Worm (Caenorhabditis elegans) whole organism, young adult: ENCODE results near the gene M163.5.

Source experiments
- F22D6.2 ChIP-seq: sonication (generic microtip); optimal IDR thresholded peaks from 2 replicates; lab custom pipeline; 2016; ENCODE audit warnings: mild to moderate bottlenecking, missing genetic modification characterization, missing compliant biosample characterization
- F33H1.4 ChIP-seq: fragments of 200-800 bp; sonication (Bioruptor generic); IDR thresholded peaks from 2 replicates; pipeline ENCODE4 v1.3.6; 2022; ENCODE audit warnings: missing genetic modification reagents, missing genetic modification characterization, missing compliant biosample characterization
- F52B5.7 ChIP-seq: sonication (generic microtip); optimal IDR thresholded peaks from 2 replicates; lab custom pipeline; 2016; ENCODE audit warnings: mild to moderate bottlenecking, missing genetic modification characterization, missing compliant biosample characterization
- K11D2.4 ChIP-seq: fragments of 200-800 bp; sonication (Bioruptor generic); IDR thresholded peaks from 2 replicates; pipeline ENCODE4 v1.3.6; 2022; ENCODE audit warnings: missing genetic modification reagents, missing genetic modification characterization, missing compliant biosample characterization
- T07F8.4 ChIP-seq: sonication (generic microtip); optimal IDR thresholded peaks from 2 replicates; lab custom pipeline; 2016; ENCODE audit warnings: mild to moderate bottlenecking, missing genetic modification characterization, moderate library complexity, missing compliant biosample characterization
- Y56A3A.18 ChIP-seq: fragments of 200-800 bp; sonication (Bioruptor generic); IDR thresholded peaks from 2 replicates; pipeline ENCODE4 v1.3.6; 2022; ENCODE audit warnings: missing genetic modification reagents, missing genetic modification characterization, missing compliant biosample characterization
- Y67H2A.10 ChIP-seq: fragments of 200-800 bp; sonication (Bioruptor generic); conservative IDR thresholded peaks from 2 replicates; pipeline ENCODE4 v1.3.6; 2022; ENCODE audit warnings: missing genetic modification reagents, missing genetic modification characterization, missing compliant biosample characterization
- ZK185.1 ChIP-seq: sonication (generic microtip); optimal IDR thresholded peaks from 2 replicates; lab custom pipeline; 2016; ENCODE audit warnings: mild to moderate bottlenecking, missing genetic modification characterization, missing compliant biosample characterization; ENCODE audit not compliant: poor library complexity, severe bottlenecking
- aptf-3 ChIP-seq: fragments of 200-800 bp; sonication (Bioruptor generic); IDR thresholded peaks from 2 replicates; pipeline ENCODE4 v1.3.6; 2022; ENCODE audit warnings: missing genetic modification characterization, missing compliant biosample characterization
- atf-7 ChIP-seq: sonication (generic microtip); optimal IDR thresholded peaks from 2 replicates; lab custom pipeline; 2017; ENCODE audit warnings: mild to moderate bottlenecking, missing genetic modification characterization, missing compliant biosample characterization
- bed-1 ChIP-seq: fragments of 200-800 bp; sonication (Bioruptor generic); IDR thresholded peaks from 2 replicates; pipeline ENCODE4 v1.3.6; 2022; ENCODE audit warnings: missing genetic modification reagents, missing genetic modification characterization, missing compliant biosample characterization
- cebp-1 ChIP-seq, 2 experiments: fragments of 200-800 bp in 1 of 2; sonication (Bioruptor generic) in 1 of 2; sonication (generic microtip) in 1 of 2; IDR thresholded peaks in 1 of 2; optimal IDR thresholded peaks in 1 of 2; 2 replicates each; pipeline versions ENCODE4 v1.3.6 to Lab custom; 2017 to 2022; ENCODE audit warnings: missing compliant biosample characterization in 2 of 2, missing genetic modification characterization in 2 of 2, mild to moderate bottlenecking in 1 of 2, missing genetic modification reagents in 1 of 2, moderate library complexity in 1 of 2
- ceh-27 ChIP-seq: fragments of 200-800 bp; sonication (Bioruptor generic); optimal IDR thresholded peaks from 2 replicates; lab custom pipeline; 2018; ENCODE audit warnings: mild to moderate bottlenecking, missing genetic modification characterization, moderate library complexity, missing compliant biosample characterization
- ceh-40 ChIP-seq: fragments of 200-800 bp; sonication (Bioruptor generic); IDR thresholded peaks from 2 replicates; pipeline ENCODE4 v1.3.6; 2022; ENCODE audit warnings: missing genetic modification characterization, missing compliant biosample characterization
- die-1 ChIP-seq: sonication (generic microtip); optimal IDR thresholded peaks from 2 replicates; lab custom pipeline; 2016; ENCODE audit warnings: missing genotype, mild to moderate bottlenecking, missing genetic modification characterization, missing compliant biosample characterization
- egl-18 ChIP-seq: fragments of 200-800 bp; sonication (Bioruptor generic); IDR thresholded peaks from 2 replicates; pipeline ENCODE4 v1.3.6; 2022; ENCODE audit warnings: missing genetic modification reagents, missing genetic modification characterization, missing compliant biosample characterization
- egrh-3 ChIP-seq: fragments of 200-800 bp; sonication (Bioruptor generic); IDR thresholded peaks from 2 replicates; pipeline ENCODE4 v1.3.6; 2022; ENCODE audit warnings: missing genetic modification reagents, missing genetic modification characterization, missing compliant biosample characterization
- fkh-3 ChIP-seq: sonication (generic microtip); optimal IDR thresholded peaks from 2 replicates; lab custom pipeline; 2016; ENCODE audit warnings: mild to moderate bottlenecking, missing genetic modification characterization, missing compliant biosample characterization
- him-1 ChIP-seq: sonication (generic microtip); optimal IDR thresholded peaks from 2 replicates; lab custom pipeline; 2016; ENCODE audit warnings: missing genotype, missing genetic modification reagents, missing genetic modification characterization, missing compliant biosample characterization
- hrde-1 ChIP-seq: sonication (generic microtip); optimal IDR thresholded peaks from 2 replicates; lab custom pipeline; 2016; ENCODE audit warnings: missing genetic modification characterization, mild to moderate bottlenecking, missing compliant biosample characterization, moderate library complexity, missing genotype, missing genetic modification reagents, borderline replicate concordance
- let-526 ChIP-seq: fragments of 200-800 bp; sonication (Bioruptor generic); IDR thresholded peaks from 2 replicates; pipeline ENCODE4 v1.3.6; 2022; ENCODE audit warnings: missing genetic modification reagents, missing genetic modification characterization, missing compliant biosample characterization
- let-607 ChIP-seq, 2 experiments: fragments of 200-800 bp in 1 of 2; sonication (Bioruptor generic) in 1 of 2; sonication (generic microtip) in 1 of 2; optimal IDR thresholded peaks; 2 replicates each; lab custom pipeline; 2016 to 2018; ENCODE audit warnings: mild to moderate bottlenecking in 2 of 2, missing compliant biosample characterization in 2 of 2, missing genetic modification characterization in 2 of 2, moderate library complexity in 2 of 2, missing genotype in 1 of 2
- lin-26 ChIP-seq: fragments of 200-800 bp; sonication (Bioruptor generic); IDR thresholded peaks from 2 replicates; pipeline ENCODE4 v1.3.6; 2022; ENCODE audit warnings: missing genetic modification reagents, missing genetic modification characterization, missing compliant biosample characterization
- lir-1 ChIP-seq: fragments of 200-800 bp; sonication (Bioruptor generic); conservative IDR thresholded peaks from 2 replicates; pipeline ENCODE4 v1.3.6; 2022; ENCODE audit warnings: missing genetic modification reagents, missing genetic modification characterization, missing compliant biosample characterization
- madf-8 ChIP-seq: fragments of 200-800 bp; sonication (Bioruptor generic); conservative IDR thresholded peaks from 2 replicates; pipeline ENCODE4 v1.3.6; 2022; ENCODE audit warnings: missing genetic modification reagents, missing genetic modification characterization, missing compliant biosample characterization
- nfya-1 ChIP-seq: sonication (generic microtip); optimal IDR thresholded peaks from 2 replicates; lab custom pipeline; 2017; ENCODE audit warnings: antibody characterized with exemption, missing compliant biosample characterization, missing genetic modification characterization, borderline replicate concordance; ENCODE audit not compliant: insufficient read depth
- nhr-179 ChIP-seq: sonication (generic microtip); optimal IDR thresholded peaks from 2 replicates; lab custom pipeline; 2016; ENCODE audit warnings: mild to moderate bottlenecking, missing genetic modification characterization, missing compliant biosample characterization
- pbrm-1 ChIP-seq: fragments of 200-800 bp; sonication (Bioruptor generic); IDR thresholded peaks from 2 replicates; pipeline ENCODE4 v1.3.6; 2022; ENCODE audit warnings: missing genetic modification reagents, missing genetic modification characterization, missing compliant biosample characterization
- snpc-1.3 ChIP-seq: sonication (generic microtip); optimal IDR thresholded peaks from 2 replicates; lab custom pipeline; 2017; ENCODE audit warnings: missing genetic modification characterization, mild to moderate bottlenecking, missing compliant biosample characterization, antibody characterized with exemption, moderate library complexity, missing genotype, missing genetic modification reagents; ENCODE audit not compliant: insufficient read depth
- sptf-2 ChIP-seq: fragments of 200-800 bp; sonication (Bioruptor generic); optimal IDR thresholded peaks from 2 replicates; lab custom pipeline; 2018; ENCODE audit warnings: mild to moderate bottlenecking, missing genetic modification characterization, missing compliant biosample characterization
- xnd-1 ChIP-seq: sonication (generic microtip); optimal IDR thresholded peaks from 2 replicates; lab custom pipeline; 2016; ENCODE audit warnings: missing genotype, missing genetic modification reagents, missing genetic modification characterization, missing compliant biosample characterization
- zim-3 ChIP-seq: sonication (generic microtip); optimal IDR thresholded peaks from 2 replicates; lab custom pipeline; 2017; ENCODE audit warnings: mild to moderate bottlenecking, missing genetic modification characterization, moderate library complexity, missing compliant biosample characterization
- ztf-22 ChIP-seq: fragments of 200-800 bp; sonication (Bioruptor generic); optimal IDR thresholded peaks from 2 replicates; lab custom pipeline; 2018; ENCODE audit warnings: mild to moderate bottlenecking, missing genetic modification characterization, moderate library complexity, missing compliant biosample characterization

M163.5 gene

DNA sequence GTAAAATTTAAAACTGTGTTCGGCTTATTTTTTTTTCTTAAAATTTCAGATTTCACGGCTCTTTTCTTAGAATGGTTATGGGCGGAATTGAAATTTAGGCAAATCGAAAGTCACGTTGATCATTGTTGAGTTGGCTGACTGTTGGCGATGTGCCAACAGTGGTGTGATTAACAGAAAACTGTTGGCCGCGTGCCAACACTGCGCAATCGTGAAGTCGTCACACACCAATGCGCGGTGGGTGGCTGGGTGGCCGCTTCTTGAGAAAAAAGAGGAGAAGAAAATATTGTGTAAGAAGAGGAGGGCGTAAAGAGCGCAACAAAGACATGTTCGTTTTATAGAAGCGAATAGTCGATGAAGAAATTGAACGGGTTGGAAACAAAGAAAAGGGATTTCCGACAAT, 17.3 kb downstream of the M163.5 start (continued):
- TF ChIP-seq sptf-2 (GFP tag; lab: Kevin White, UChicago), result no peak

DNA sequence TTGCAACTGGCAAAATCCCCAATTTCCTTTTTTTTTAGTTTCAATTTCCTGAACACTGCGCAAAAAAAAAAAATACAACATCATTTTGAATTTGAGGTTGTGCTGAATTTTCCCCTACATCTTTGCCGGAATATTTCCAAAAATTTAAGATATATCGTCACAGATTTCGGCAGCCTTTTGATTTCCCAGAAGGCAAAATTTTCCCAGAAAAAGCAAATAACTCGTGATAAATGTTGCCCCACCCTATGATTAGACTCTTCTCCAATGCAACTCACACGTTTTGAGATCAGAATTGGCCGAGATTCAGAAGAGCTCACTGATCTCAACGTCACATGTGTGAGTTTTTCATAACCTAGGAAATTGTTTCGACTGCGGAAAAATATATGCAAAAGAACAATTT, 18.6 kb downstream of the M163.5 start:
- TF ChIP-seq xnd-1 (tag; lab: Kevin White, UChicago), result no peak
- TF ChIP-seq Y56A3A.18 (GFP tag; lab: Robert Waterston, UW), result no peak
- no peak for TF ChIP-seq die-1 (tag; lab: Kevin White, UChicago)
- no peak for TF ChIP-seq egrh-3 (GFP tag; lab: Robert Waterston, UW)
- TF ChIP-seq him-1 (tag; lab: Kevin White, UChicago), result no peak
- no peak for TF ChIP-seq nfya-1
- TF ChIP-seq F22D6.2 (tag; lab: Kevin White, UChicago), result no peak
- no peak for TF ChIP-seq ceh-27
- no peak for TF ChIP-seq hrde-1 (tag; lab: Kevin White, UChicago)
- TF ChIP-seq madf-8, result no peak
- no peak for TF ChIP-seq aptf-3 (GFP tag; lab: Robert Waterston, UW)
- no peak for TF ChIP-seq lin-26
- no peak for TF ChIP-seq F52B5.7 (tag; lab: Kevin White, UChicago)
- no peak for TF ChIP-seq bed-1 (GFP tag; lab: Robert Waterston, UW)
- TF ChIP-seq K11D2.4 (GFP tag; lab: Robert Waterston, UW), result no peak
- no peak for TF ChIP-seq T07F8.4
- no peak for TF ChIP-seq pbrm-1 (GFP tag; lab: Robert Waterston, UW)

DNA sequence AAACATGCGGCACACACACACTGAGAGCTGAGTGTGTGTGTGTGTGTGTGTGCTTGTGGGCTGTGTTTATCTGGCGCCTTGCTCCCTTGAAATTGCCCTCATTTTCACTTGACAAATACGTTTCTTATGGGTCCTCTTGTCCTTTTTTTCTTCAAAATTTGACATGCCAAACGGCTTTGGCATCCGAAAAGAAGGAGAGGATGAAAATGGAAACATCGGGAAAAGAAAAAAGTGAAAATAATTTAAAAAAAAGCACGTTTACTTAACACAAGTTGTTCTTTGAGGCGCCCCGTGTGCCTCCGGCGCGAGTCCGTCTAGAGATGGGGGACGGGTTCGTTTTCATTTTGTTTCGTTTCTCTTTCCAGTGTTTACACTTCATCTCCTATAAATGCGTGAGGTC, 21.2 kb downstream of the M163.5 start:
- TF ChIP-seq ZK185.1 (tag; lab: Kevin White, UChicago) (no peak), egl-18 (GFP tag; lab: Robert Waterston, UW) (0 out of 2 replicates have a peak, but pooled peaks have one; percentile 6)

DNA sequence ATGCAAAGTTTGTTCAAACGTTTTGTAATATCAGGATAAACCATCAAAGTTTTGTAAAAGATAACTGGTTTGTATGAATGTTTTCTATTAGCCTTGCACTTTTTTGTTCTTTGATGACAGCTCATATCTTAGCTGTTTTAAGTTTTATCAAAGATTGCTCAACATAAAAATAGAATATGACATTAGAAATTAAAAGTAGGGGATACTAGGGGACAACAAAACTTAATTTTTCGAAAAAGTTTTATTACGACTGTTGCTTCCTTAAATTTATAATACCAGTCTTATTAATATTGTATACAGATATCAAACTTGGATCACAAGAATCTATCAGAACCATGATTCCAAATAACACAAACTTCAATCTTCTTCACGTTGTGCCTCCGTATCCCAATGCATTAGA, 21.9 kb downstream of the M163.5 start, which contains the start of gene ztf-14:
ztf-14 (plus strand) TSS at position 301 of the 400 bp plus-strand sequence.
- TF ChIP-seq cebp-1 (GFP tag; IDR thresholded peaks at IDR 0.05; lab: Robert Waterston, UW) (no peak), cebp-1 (tag; optimal IDR thresholded peaks at IDR 0.05; lab: Kevin White, UChicago) (no peak), zim-3 (tag; lab: Kevin White, UChicago) (no peak), nhr-179 (tag; lab: Kevin White, UChicago) (no peak), snpc-1.3 (tag; lab: Kevin White, UChicago) (no peak), him-1 (tag; lab: Kevin White, UChicago) (no peak), madf-8 (no peak), let-526 (no peak), atf-7 (tag; lab: Kevin White, UChicago) (no peak), lir-1 (GFP tag; lab: Robert Waterston, UW) (no peak), let-607 (tag; optimal IDR thresholded peaks at IDR 0.05; lab: Kevin White, UChicago) (no peak), ztf-22 (GFP tag; lab: Kevin White, UChicago) (no peak), Y67H2A.10 (GFP tag; lab: Robert Waterston, UW) (no peak), ceh-40 (GFP tag; lab: Robert Waterston, UW) (no peak), F33H1.4 (GFP tag; lab: Robert Waterston, UW) (no peak), fkh-3 (tag; lab: Kevin White, UChicago) (no peak)
